Worm (Caenorhabditis elegans): ENCODE measurements around the gene F58A6.2.
"Not testable (repeated sequence)": the region's sequence is repeated elsewhere in the genome, so short reads cannot be mapped to it uniquely, and the experiment has no call there.

The F58A6.2 gene

ce11 chrII:5115733-5116132, 20.8 kb upstream of the F58A6.2 start, which contains the start of gene srsy-1:
TSS of gene srsy-1 (plus strand) at chrII:5116033.
- TF ChIP-seq him-1 (tag; optimal IDR thresholded peaks at IDR 0.05) (no peak), dao-5 (tag; optimal IDR thresholded peaks at IDR 0.05) (no peak), W03F9.2 (tag; optimal IDR thresholded peaks at IDR 0.05) (no peak)

ce11 chrII:5120612-5121011, 15.9 kb upstream of the F58A6.2 start:
- TF ChIP-seq W03F9.2 (tag; optimal IDR thresholded peaks at IDR 0.05) (no peak), him-1 (tag; optimal IDR thresholded peaks at IDR 0.05) (no peak), dao-5 (tag; optimal IDR thresholded peaks at IDR 0.05) (no peak)

- TF ChIP-seq W03F9.2 (tag; optimal IDR thresholded peaks at IDR 0.05) (no peak), dao-5 (tag; optimal IDR thresholded peaks at IDR 0.05) (no peak), him-1 (tag; optimal IDR thresholded peaks at IDR 0.05) (no peak)
Observed at ce11 chrII:5130081-5130480, 6.4 kb upstream of the F58A6.2 start, which contains the start of gene lgc-56. TSS of gene lgc-56 (plus strand) at chrII:5130381.

- TF ChIP-seq him-1 (tag; optimal IDR thresholded peaks at IDR 0.05) (no peak), dao-5 (tag; optimal IDR thresholded peaks at IDR 0.05) (no peak), W03F9.2 (tag; optimal IDR thresholded peaks at IDR 0.05) (no peak)
Observed at ce11 chrII:5131800-5132199, 4.7 kb upstream of the F58A6.2 start.

ce11 chrII:5141945-5142514, 5.5 kb downstream of the F58A6.2 start, which contains the start of gene nas-29:
TSS of gene nas-29 (minus strand) at chrII:5142036.
- TF ChIP-seq dao-5 (tag; optimal IDR thresholded peaks at IDR 0.05) (no peak), W03F9.2 (tag; optimal IDR thresholded peaks at IDR 0.05) (peak; percentile 9)

- TF ChIP-seq him-1 (tag; optimal IDR thresholded peaks at IDR 0.05) (no peak), dao-5 (tag; optimal IDR thresholded peaks at IDR 0.05) (no peak), W03F9.2 (tag; optimal IDR thresholded peaks at IDR 0.05) (no peak)
Observed at ce11 chrII:5142619-5143018, 6.1 kb downstream of the F58A6.2 start, which contains the start of gene F58A6.1. TSS of gene F58A6.1 (plus strand) at chrII:5142919.

ce11 chrII:5148349-5148748, 11.8 kb downstream of the F58A6.2 start, which contains the start of gene F58A6.5:
TSS of gene F58A6.5 (minus strand) at chrII:5148449.
- TF ChIP-seq him-1 (tag; optimal IDR thresholded peaks at IDR 0.05) = no peak

ce11 chrII:5150829-5151228, 14.3 kb downstream of the F58A6.2 start, which contains the start of gene srb-16:
TSS of gene srb-16 (minus strand) at chrII:5150929.
- TF ChIP-seq dao-5 (tag; optimal IDR thresholded peaks at IDR 0.05) (no peak), him-1 (tag; optimal IDR thresholded peaks at IDR 0.05) (no peak), W03F9.2 (tag; optimal IDR thresholded peaks at IDR 0.05) (no peak)

ce11 chrII:5154540-5154939, 18.0 kb downstream of the F58A6.2 start, which contains the start of gene srb-12:
TSS of gene srb-12 (minus strand) at chrII:5154640.
- TF ChIP-seq him-1 (tag; optimal IDR thresholded peaks at IDR 0.05) (no peak), dao-5 (tag; optimal IDR thresholded peaks at IDR 0.05) (no peak), W03F9.2 (tag; optimal IDR thresholded peaks at IDR 0.05) (no peak)

- no peak for TF ChIP-seq W03F9.2 (tag; optimal IDR thresholded peaks at IDR 0.05)
- no peak for TF ChIP-seq dao-5 (tag; optimal IDR thresholded peaks at IDR 0.05)
- no peak for TF ChIP-seq him-1 (tag; optimal IDR thresholded peaks at IDR 0.05)
Observed at ce11 chrII:5156983-5157382, 20.5 kb downstream of the F58A6.2 start, which contains the start of gene msp-45. TSS of gene msp-45 (minus strand) at chrII:5157083.

- TF ChIP-seq him-1 (tag; optimal IDR thresholded peaks at IDR 0.05) (no peak), dao-5 (tag; optimal IDR thresholded peaks at IDR 0.05) (no peak), W03F9.2 (tag; optimal IDR thresholded peaks at IDR 0.05) (no peak)
Observed at ce11 chrII:5157525-5157924, 21.0 kb downstream of the F58A6.2 start, which contains the start of gene srb-13. TSS of gene srb-13 (minus strand) at chrII:5157625.

- TF ChIP-seq W03F9.2, dao-5, him-1 (tag; optimal IDR thresholded peaks at IDR 0.05): not testable (repeated sequence)
Observed at ce11 chrII:5158774-5159173, 22.3 kb downstream of the F58A6.2 start, which contains the start of gene F58A6.9. TSS of gene F58A6.9 (minus strand) at chrII:5158874.

ce11 chrII:5161102-5161501, 24.6 kb downstream of the F58A6.2 start, which contains the start of gene C27D6.11:
TSS of gene C27D6.11 (minus strand) at chrII:5161202.
- no peak for TF ChIP-seq dao-5 (tag; optimal IDR thresholded peaks at IDR 0.05)
- no peak for TF ChIP-seq him-1 (tag; optimal IDR thresholded peaks at IDR 0.05)
- no peak for TF ChIP-seq W03F9.2 (tag; optimal IDR thresholded peaks at IDR 0.05)

ce11 chrII:5163283-5163682, 26.8 kb downstream of the F58A6.2 start, which contains the start of gene srb-5:
TSS of gene srb-5 (minus strand) at chrII:5163383.
- TF ChIP-seq W03F9.2 (tag; optimal IDR thresholded peaks at IDR 0.05) (no peak), dao-5 (tag; optimal IDR thresholded peaks at IDR 0.05) (no peak), him-1 (tag; optimal IDR thresholded peaks at IDR 0.05) (no peak)

Measured in whole organism, L4/young adult.